Worm (Caenorhabditis elegans) whole organism, L2 larva: ENCODE measurements around the gene mrpl-1.

ENCODE experiments used
- C34F6.9 ChIP-seq: fragments of 150-350 bp; optimal IDR thresholded peaks from 2 replicates; lab custom pipeline; 2014; ENCODE audit warnings: missing biosample characterization, missing genetic modification characterization
- F13H6.1 ChIP-seq: sonication (generic microtip); optimal IDR thresholded peaks from 2 replicates; lab custom pipeline; 2016; ENCODE audit warnings: missing genetic modification characterization, missing compliant biosample characterization
- Y55F3AM.14 ChIP-seq: fragments of 200-800 bp; sonication (Bioruptor generic); optimal IDR thresholded peaks from 2 replicates; lab custom pipeline; 2018; ENCODE audit warnings: mild to moderate bottlenecking, missing genetic modification characterization, missing compliant biosample characterization
- ZK546.5 ChIP-seq: sonication (generic microtip); optimal IDR thresholded peaks from 2 replicates; lab custom pipeline; 2017; ENCODE audit warnings: missing biosample characterization, missing genetic modification characterization
- alr-1 ChIP-seq: fragments of 150-350 bp; optimal IDR thresholded peaks from 2 replicates; lab custom pipeline; 2014; ENCODE audit warnings: missing biosample characterization, missing genetic modification characterization
- aly-2 ChIP-seq: fragments of 150-350 bp; optimal IDR thresholded peaks from 2 replicates; lab custom pipeline; 2014; ENCODE audit warnings: missing biosample characterization, missing genetic modification characterization
- ceh-82 ChIP-seq: fragments of 150-350 bp; optimal IDR thresholded peaks from 2 replicates; lab custom pipeline; 2014; ENCODE audit warnings: missing biosample characterization, missing genetic modification characterization
- crh-2 ChIP-seq: sonication (generic microtip); optimal IDR thresholded peaks from 2 replicates; lab custom pipeline; 2017; ENCODE audit warnings: missing biosample characterization, missing genetic modification characterization
- elt-1 ChIP-seq: fragments of 150-350 bp; optimal IDR thresholded peaks from 2 replicates; lab custom pipeline; 2014; ENCODE audit warnings: missing biosample characterization, missing genetic modification characterization
- elt-3 ChIP-seq: sonication (generic microtip); optimal IDR thresholded peaks from 2 replicates; lab custom pipeline; 2017; ENCODE audit warnings: missing biosample characterization, missing genetic modification characterization
- fos-1 ChIP-seq: fragments of 150-350 bp; optimal IDR thresholded peaks from 2 replicates; lab custom pipeline; 2014; ENCODE audit warnings: missing biosample characterization, missing genetic modification characterization
- gmeb-1 ChIP-seq: fragments of 150-350 bp; optimal IDR thresholded peaks from 2 replicates; lab custom pipeline; 2014; ENCODE audit warnings: missing biosample characterization, missing genetic modification characterization
- lin-11 ChIP-seq: fragments of 150-350 bp; sonication (generic microtip); optimal IDR thresholded peaks from 2 replicates; lab custom pipeline; 2014; ENCODE audit warnings: missing biosample characterization, missing genetic modification characterization, inconsistent platforms, mixed read lengths
- mab-5 ChIP-seq: fragments of 150-350 bp; optimal IDR thresholded peaks from 2 replicates; lab custom pipeline; 2014; ENCODE audit warnings: missing biosample characterization, missing genetic modification characterization
- mbf-1 ChIP-seq: sonication (generic microtip); optimal IDR thresholded peaks from 2 replicates; lab custom pipeline; 2017; ENCODE audit warnings: missing biosample characterization, missing genetic modification characterization
- mdl-1 ChIP-seq, 2 experiments: fragments of 150-350 bp in 1 of 2; sonication (generic microtip) in 1 of 2; optimal IDR thresholded peaks; 2 replicates each; lab custom pipeline; 2017; ENCODE audit warnings: missing biosample characterization in 2 of 2, missing genetic modification characterization in 2 of 2
- nhr-10 ChIP-seq: sonication (generic microtip); optimal IDR thresholded peaks from 2 replicates; lab custom pipeline; 2017; ENCODE audit warnings: missing biosample characterization, missing genetic modification characterization
- nhr-11 ChIP-seq: fragments of 150-350 bp; optimal IDR thresholded peaks from 2 replicates; lab custom pipeline; 2014; ENCODE audit warnings: missing biosample characterization, missing genetic modification characterization
- nhr-12 ChIP-seq: fragments of 150-350 bp; optimal IDR thresholded peaks from 2 replicates; lab custom pipeline; 2014; ENCODE audit warnings: missing biosample characterization, missing genetic modification characterization
- nhr-129 ChIP-seq: fragments of 150-350 bp; optimal IDR thresholded peaks from 2 replicates; lab custom pipeline; 2014; ENCODE audit warnings: missing biosample characterization, missing genetic modification characterization
- nhr-23 ChIP-seq: fragments of 150-350 bp; optimal IDR thresholded peaks from 2 replicates; lab custom pipeline; 2014; ENCODE audit warnings: missing biosample characterization, missing genetic modification reagents, missing genetic modification characterization
- nhr-237 ChIP-seq: fragments of 150-350 bp; optimal IDR thresholded peaks from 2 replicates; lab custom pipeline; 2014; ENCODE audit warnings: missing biosample characterization, missing genetic modification characterization
- nhr-25 ChIP-seq: fragments of 150-350 bp; sonication (generic microtip); optimal IDR thresholded peaks from 3 replicates; lab custom pipeline; 2014; ENCODE audit warnings: missing biosample characterization, missing genetic modification characterization
- nhr-6 ChIP-seq: fragments of 150-350 bp; optimal IDR thresholded peaks from 2 replicates; lab custom pipeline; 2014; ENCODE audit warnings: missing biosample characterization, missing genetic modification characterization
- sem-4 ChIP-seq: fragments of 150-350 bp; optimal IDR thresholded peaks from 2 replicates; lab custom pipeline; 2014; ENCODE audit warnings: missing biosample characterization, missing genetic modification reagents, missing genetic modification characterization
- skn-1 ChIP-seq: sonication (generic microtip); optimal IDR thresholded peaks from 2 replicates; lab custom pipeline; 2017; ENCODE audit warnings: missing biosample characterization, missing genetic modification characterization
- sma-3 ChIP-seq: sonication (generic microtip); optimal IDR thresholded peaks from 2 replicates; lab custom pipeline; 2016; ENCODE audit warnings: missing genetic modification reagents, missing genetic modification characterization, missing compliant biosample characterization
- sma-9 ChIP-seq, 2 experiments: fragments of 150-350 bp in 1 of 2; sonication (generic microtip) in 1 of 2; optimal IDR thresholded peaks; 2 replicates each; lab custom pipeline; 2014 to 2016; ENCODE audit warnings: missing genetic modification characterization in 2 of 2, mild to moderate bottlenecking in 1 of 2, missing biosample characterization in 1 of 2, missing compliant biosample characterization in 1 of 2, missing genetic modification reagents in 1 of 2, moderate library complexity in 1 of 2
- snpc-4 ChIP-seq: fragments of 150-350 bp; optimal IDR thresholded peaks from 2 replicates; lab custom pipeline; 2014; ENCODE audit warnings: missing biosample characterization, missing genetic modification characterization
- unc-39 ChIP-seq: fragments of 150-350 bp; optimal IDR thresholded peaks from 2 replicates; lab custom pipeline; 2014; ENCODE audit warnings: missing biosample characterization, missing genetic modification characterization
- unc-55 ChIP-seq: fragments of 150-350 bp; sonication (generic microtip); optimal IDR thresholded peaks from 3 replicates; lab custom pipeline; 2014; ENCODE audit warnings: missing biosample characterization, missing genetic modification reagents, missing genetic modification characterization
- zag-1 ChIP-seq: fragments of 150-350 bp; optimal IDR thresholded peaks from 2 replicates; lab custom pipeline; 2014; ENCODE audit warnings: missing biosample characterization, missing genetic modification characterization
- ztf-11 ChIP-seq: sonication (generic microtip); optimal IDR thresholded peaks from 2 replicates; lab custom pipeline; 2017; ENCODE audit warnings: missing biosample characterization, missing genetic modification characterization

Gene mrpl-1

DNA sequence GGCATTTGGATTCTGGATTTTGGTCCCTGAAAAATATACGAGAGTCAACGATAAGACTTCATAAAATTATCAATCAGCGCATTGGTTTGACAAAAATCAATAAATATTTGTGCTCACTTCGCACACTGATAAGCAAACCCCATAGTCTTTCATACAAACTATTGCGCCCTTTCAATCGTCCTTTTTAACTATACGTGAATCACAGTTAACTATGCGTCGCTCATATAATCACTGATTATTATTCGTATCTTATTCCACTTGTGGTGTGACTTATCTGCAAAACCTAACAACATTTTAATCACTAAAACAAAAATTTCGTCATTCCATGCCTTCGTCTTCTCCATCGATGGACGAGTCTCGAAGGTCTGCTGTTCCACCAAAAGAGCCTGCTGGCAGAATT lies 1.3 kb upstream of the mrpl-1 start, which contains the start of gene nhr-8 (continued):
- no peak for TF ChIP-seq nhr-6 (tag; lab: Kevin White, UChicago)
- no peak for TF ChIP-seq ceh-82
- TF ChIP-seq mdl-1 (tag; optimal IDR thresholded peaks at IDR 0.05; lab: Kevin White, UChicago): no peak
- no peak for TF ChIP-seq sem-4 (tag; lab: Kevin White, UChicago)
- no peak for TF ChIP-seq F13H6.1 (tag; lab: Kevin White, UChicago)
- no peak for TF ChIP-seq C34F6.9 (tag; lab: Kevin White, UChicago)
- no peak for TF ChIP-seq elt-3
- no peak for TF ChIP-seq nhr-237 (tag; lab: Kevin White, UChicago)

DNA sequence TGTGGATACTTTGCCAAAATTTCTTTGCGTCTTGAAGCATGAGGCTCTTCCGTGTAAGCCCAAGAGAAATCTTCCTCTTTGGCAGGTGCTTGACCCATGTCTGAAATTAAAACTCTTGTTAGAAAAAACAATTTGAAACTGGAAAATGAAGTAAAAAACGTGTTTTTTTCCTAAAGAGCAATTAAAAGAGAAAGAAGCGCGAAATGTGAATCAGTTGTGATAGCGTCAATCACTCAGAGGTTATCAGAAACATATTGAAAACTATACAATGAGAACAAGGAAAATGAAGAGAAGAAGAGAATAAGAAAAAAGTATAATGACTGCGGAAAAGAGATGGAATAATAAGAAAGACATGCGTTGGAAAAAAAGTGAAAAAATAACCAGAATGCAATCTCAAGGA lies 2.7 kb downstream of the mrpl-1 start, which contains the start of gene F33D4.4:
Gene F33D4.4, minus strand, starts transcription at position 101 of the 400 bp plus-strand sequence.
- TF ChIP-seq sma-3 (GFP tag; lab: Kevin White, UChicago): no peak
- peak; percentile 30 for TF ChIP-seq fos-1 (tag; lab: Kevin White, UChicago)

DNA sequence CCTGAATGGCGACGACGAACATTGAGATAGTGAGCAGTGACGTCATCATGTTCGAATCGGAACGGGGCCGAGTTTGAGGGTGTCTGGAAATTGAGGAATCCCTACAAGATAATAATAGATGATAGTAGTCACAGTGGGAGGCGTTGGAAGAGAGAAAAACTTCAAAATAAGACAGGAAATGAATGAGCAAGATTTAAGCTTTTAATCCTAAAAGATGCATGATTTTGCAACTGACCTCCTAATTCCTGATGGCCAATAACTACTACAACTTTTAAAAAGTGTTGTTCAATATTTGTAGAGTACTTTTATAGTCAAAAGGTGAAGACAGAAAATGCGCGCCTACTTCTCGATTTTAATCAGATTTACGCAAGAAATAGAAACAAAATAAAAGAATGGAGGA lies 11.2 kb downstream of the mrpl-1 start, which contains the start of gene flp-13:
Gene flp-13, minus strand, starts transcription at position 101 of the 400 bp plus-strand sequence.
- TF ChIP-seq crh-2 (tag; lab: Kevin White, UChicago): no peak
- no peak for TF ChIP-seq ZK546.5 (tag; lab: Kevin White, UChicago)
- TF ChIP-seq alr-1 (tag; lab: Kevin White, UChicago): no peak
- no peak for TF ChIP-seq C34F6.9 (tag; lab: Kevin White, UChicago)
- no peak for TF ChIP-seq snpc-4 (tag; lab: Kevin White, UChicago)
- no peak for TF ChIP-seq nhr-25 (tag; lab: Kevin White, UChicago)
- TF ChIP-seq unc-55 (GFP tag; lab: Kevin White, UChicago): no peak
- no peak for TF ChIP-seq nhr-12 (tag; lab: Kevin White, UChicago)
- no peak for TF ChIP-seq nhr-237 (tag; lab: Kevin White, UChicago)
- TF ChIP-seq ceh-82: no peak
- TF ChIP-seq unc-39 (tag; lab: Kevin White, UChicago): no peak
- no peak for TF ChIP-seq fos-1 (tag; lab: Kevin White, UChicago)
- TF ChIP-seq nhr-6 (tag; lab: Kevin White, UChicago): no peak
- no peak for TF ChIP-seq F13H6.1 (tag; lab: Kevin White, UChicago)

DNA sequence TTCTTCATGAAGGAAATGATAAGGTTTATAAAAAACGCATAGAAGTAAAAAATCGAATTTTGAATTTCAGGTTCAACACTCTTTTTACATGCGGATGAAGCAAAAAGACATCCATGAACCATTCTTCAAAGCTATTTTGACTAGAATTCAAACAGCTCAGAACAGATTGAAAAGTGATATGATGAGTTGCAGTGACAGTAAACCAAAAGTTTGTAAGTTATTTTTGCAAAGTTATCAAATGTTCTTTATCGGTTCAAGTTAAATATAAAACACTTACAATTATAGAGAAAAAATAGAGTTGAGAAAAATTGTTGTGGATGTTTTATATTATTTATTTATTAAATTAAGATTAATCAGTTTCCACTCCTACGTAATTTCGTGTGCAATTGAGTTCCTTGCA lies 17.1 kb downstream of the mrpl-1 start:
- TF ChIP-seq lin-11 (tag; lab: Kevin White, UChicago) (no peak), crh-2 (tag; lab: Kevin White, UChicago) (no peak), skn-1 (tag; lab: Kevin White, UChicago) (no peak), gmeb-1 (tag; lab: Kevin White, UChicago) (no peak), ztf-11 (tag; lab: Kevin White, UChicago) (no peak), zag-1 (tag; lab: Kevin White, UChicago) (no peak), ceh-82 (no peak), nhr-6 (tag; lab: Kevin White, UChicago) (no peak), mbf-1 (no peak), aly-2 (tag; lab: Kevin White, UChicago) (no peak), mdl-1 (tag; optimal IDR thresholded peaks at IDR 0.05; lab: Kevin White, UChicago) (no peak), sem-4 (tag; lab: Kevin White, UChicago) (no peak), nhr-11 (no peak), ZK546.5 (tag; lab: Kevin White, UChicago) (no peak), mab-5 (tag; lab: Kevin White, UChicago) (no peak), nhr-129 (tag; lab: Kevin White, UChicago) (no peak), sma-3 (GFP tag; lab: Kevin White, UChicago) (no peak), nhr-12 (tag; lab: Kevin White, UChicago) (no peak)

DNA sequence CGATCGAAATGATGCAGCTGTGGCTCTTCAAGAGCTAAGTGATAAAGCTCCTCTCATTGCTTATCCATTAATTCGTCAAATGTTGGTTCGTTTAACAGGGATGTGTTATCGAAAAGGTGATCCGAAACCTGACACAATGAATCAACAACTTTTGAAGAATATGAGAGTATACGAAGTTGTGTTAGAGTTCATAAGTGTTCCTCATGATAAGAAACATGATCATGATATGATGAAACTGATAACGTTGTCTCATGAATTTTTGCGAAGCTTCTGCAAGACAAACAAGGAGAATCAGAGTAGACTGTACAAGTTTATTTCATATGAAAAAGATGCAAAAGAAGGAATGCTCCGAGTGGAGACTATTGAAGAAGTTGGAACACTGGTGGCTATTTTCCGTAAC lies 20.2 kb downstream of the mrpl-1 start:
- TF ChIP-seq sma-9 (GFP tag; optimal IDR thresholded peaks at IDR 0.05; lab: Kevin White, UChicago) (peak; percentile 17), sma-9 (tag; optimal IDR thresholded peaks at IDR 0.05; lab: Kevin White, UChicago) (no peak), sem-4 (tag; lab: Kevin White, UChicago) (no peak), ztf-11 (tag; lab: Kevin White, UChicago) (no peak), nhr-129 (tag; lab: Kevin White, UChicago) (peak; percentile 75), crh-2 (tag; lab: Kevin White, UChicago) (peak; percentile 30), nhr-10 (tag; lab: Kevin White, UChicago) (no peak), fos-1 (tag; lab: Kevin White, UChicago) (peak; percentile 73)

DNA sequence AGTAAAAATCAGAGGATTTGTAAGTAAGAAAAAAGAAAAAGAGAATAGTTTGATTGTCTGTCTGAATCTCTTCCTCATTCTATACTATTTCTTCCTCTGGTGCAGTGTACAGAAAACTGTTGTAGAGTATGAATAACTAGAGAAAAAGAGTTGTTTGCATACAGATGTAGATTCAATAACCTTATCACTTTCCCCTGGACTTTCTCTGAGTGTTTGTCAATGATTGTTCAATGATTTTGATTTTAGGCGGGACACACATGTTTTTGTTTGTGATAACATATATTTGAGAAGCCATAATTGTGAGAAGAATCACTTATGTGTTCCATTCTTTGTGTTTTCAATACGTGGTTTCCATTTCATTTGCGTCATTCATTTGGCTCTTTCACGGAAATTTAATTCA lies 30.4 kb downstream of the mrpl-1 start:
- TF ChIP-seq nhr-25 (tag; lab: Kevin White, UChicago) (no peak), Y55F3AM.14 (no peak), crh-2 (tag; lab: Kevin White, UChicago) (peak; percentile 55), F13H6.1 (tag; lab: Kevin White, UChicago) (peak; percentile 10), aly-2 (tag; lab: Kevin White, UChicago) (no peak), ZK546.5 (tag; lab: Kevin White, UChicago) (no peak), nhr-23 (tag; lab: Kevin White, UChicago) (no peak), lin-11 (tag; lab: Kevin White, UChicago) (no peak), nhr-11 (no peak), sma-9 (GFP tag; optimal IDR thresholded peaks at IDR 0.05; lab: Kevin White, UChicago) (peak; percentile 18), sma-9 (tag; optimal IDR thresholded peaks at IDR 0.05; lab: Kevin White, UChicago) (no peak), fos-1 (tag; lab: Kevin White, UChicago) (peak; percentile 55), elt-1 (tag; lab: Kevin White, UChicago) (no peak), zag-1 (tag; lab: Kevin White, UChicago) (no peak)
